Worm (Caenorhabditis elegans) whole organism, young adult: ENCODE measurements around the gene H40L08.8.

ENCODE experiments used
- C17E4.6 ChIP-seq: fragments of 200-800 bp; sonication (Bioruptor generic); IDR thresholded peaks from 2 replicates; pipeline ENCODE4 v1.3.6; 2022; ENCODE audit warnings: missing genetic modification reagents, missing genetic modification characterization, missing compliant biosample characterization
- F10E7.11 ChIP-seq: sonication (generic microtip); optimal IDR thresholded peaks from 2 replicates; lab custom pipeline; 2017; ENCODE audit warnings: mild to moderate bottlenecking, missing genetic modification characterization, moderate library complexity, missing compliant biosample characterization
- F33H1.4 ChIP-seq: fragments of 200-800 bp; sonication (Bioruptor generic); IDR thresholded peaks from 2 replicates; pipeline ENCODE4 v1.3.6; 2022; ENCODE audit warnings: missing genetic modification reagents, missing genetic modification characterization, missing compliant biosample characterization
- F57C9.4 ChIP-seq: sonication (generic microtip); optimal IDR thresholded peaks from 2 replicates; lab custom pipeline; 2017; ENCODE audit warnings: mild to moderate bottlenecking, missing genetic modification characterization, missing compliant biosample characterization
- T07F8.4 ChIP-seq: sonication (generic microtip); optimal IDR thresholded peaks from 2 replicates; lab custom pipeline; 2016; ENCODE audit warnings: mild to moderate bottlenecking, missing genetic modification characterization, moderate library complexity, missing compliant biosample characterization
- Y56A3A.18 ChIP-seq: fragments of 200-800 bp; sonication (Bioruptor generic); IDR thresholded peaks from 2 replicates; pipeline ENCODE4 v1.3.6; 2022; ENCODE audit warnings: missing genetic modification reagents, missing genetic modification characterization, missing compliant biosample characterization
- Y95B8A.8 ChIP-seq: fragments of 200-800 bp; sonication (Bioruptor generic); IDR thresholded peaks from 2 replicates; pipeline ENCODE4 v1.3.6; 2022; ENCODE audit warnings: missing genetic modification reagents, missing genetic modification characterization, missing compliant biosample characterization
- akir-1 ChIP-seq: fragments of 200-800 bp; sonication (Bioruptor generic); optimal IDR thresholded peaks from 2 replicates; lab custom pipeline; 2018; ENCODE audit warnings: mild to moderate bottlenecking, missing genetic modification characterization, moderate library complexity, missing compliant biosample characterization
- atf-7 ChIP-seq: sonication (generic microtip); optimal IDR thresholded peaks from 2 replicates; lab custom pipeline; 2017; ENCODE audit warnings: mild to moderate bottlenecking, missing genetic modification characterization, missing compliant biosample characterization
- athp-1 ChIP-seq: sonication (generic microtip); optimal IDR thresholded peaks from 2 replicates; lab custom pipeline; 2017; ENCODE audit warnings: mild to moderate bottlenecking, missing genetic modification characterization, missing compliant biosample characterization
- cebp-2 ChIP-seq: fragments of 200-800 bp; sonication (Bioruptor generic); IDR thresholded peaks from 2 replicates; pipeline ENCODE4 v1.3.6; 2022; ENCODE audit warnings: missing genetic modification characterization, missing compliant biosample characterization
- ceh-27 ChIP-seq: fragments of 200-800 bp; sonication (Bioruptor generic); optimal IDR thresholded peaks from 2 replicates; lab custom pipeline; 2018; ENCODE audit warnings: mild to moderate bottlenecking, missing genetic modification characterization, moderate library complexity, missing compliant biosample characterization
- chd-7 ChIP-seq: sonication (generic microtip); optimal IDR thresholded peaks from 2 replicates; lab custom pipeline; 2016; ENCODE audit warnings: mild to moderate bottlenecking, missing genetic modification characterization, moderate library complexity, missing compliant biosample characterization
- die-1 ChIP-seq: sonication (generic microtip); optimal IDR thresholded peaks from 2 replicates; lab custom pipeline; 2016; ENCODE audit warnings: missing genotype, mild to moderate bottlenecking, missing genetic modification characterization, missing compliant biosample characterization
- egrh-3 ChIP-seq: fragments of 200-800 bp; sonication (Bioruptor generic); IDR thresholded peaks from 2 replicates; pipeline ENCODE4 v1.3.6; 2022; ENCODE audit warnings: missing genetic modification reagents, missing genetic modification characterization, missing compliant biosample characterization
- ets-4 ChIP-seq: fragments of 200-800 bp; sonication (Bioruptor generic); optimal IDR thresholded peaks from 2 replicates; lab custom pipeline; 2018; ENCODE audit warnings: mild to moderate bottlenecking, missing genetic modification characterization, missing compliant biosample characterization
- him-1 ChIP-seq: sonication (generic microtip); optimal IDR thresholded peaks from 2 replicates; lab custom pipeline; 2016; ENCODE audit warnings: missing genotype, missing genetic modification reagents, missing genetic modification characterization, missing compliant biosample characterization
- hlh-12 ChIP-seq: sonication (generic microtip); optimal IDR thresholded peaks from 2 replicates; lab custom pipeline; 2016; ENCODE audit warnings: missing genetic modification characterization, missing compliant biosample characterization
- hsf-1 ChIP-seq: fragments of 200-800 bp; sonication (Bioruptor generic); IDR thresholded peaks from 2 replicates; pipeline ENCODE4 v1.3.6; 2022; ENCODE audit warnings: missing genetic modification reagents, missing genetic modification characterization, missing compliant biosample characterization
- lag-1 ChIP-seq: fragments of 200-800 bp; sonication (Bioruptor generic); IDR thresholded peaks from 2 replicates; pipeline ENCODE4 v1.3.6; 2022; ENCODE audit warnings: missing genetic modification reagents, missing genetic modification characterization, missing compliant biosample characterization
- lin-26 ChIP-seq: fragments of 200-800 bp; sonication (Bioruptor generic); IDR thresholded peaks from 2 replicates; pipeline ENCODE4 v1.3.6; 2022; ENCODE audit warnings: missing genetic modification reagents, missing genetic modification characterization, missing compliant biosample characterization
- lsl-1 ChIP-seq: fragments of 200-800 bp; sonication (Bioruptor generic); optimal IDR thresholded peaks from 2 replicates; lab custom pipeline; 2018; ENCODE audit warnings: mild to moderate bottlenecking, missing genetic modification characterization, moderate library complexity, missing compliant biosample characterization
- madf-10 ChIP-seq: sonication (generic microtip); optimal IDR thresholded peaks from 2 replicates; lab custom pipeline; 2016; ENCODE audit warnings: mild to moderate bottlenecking, missing genetic modification characterization, missing compliant biosample characterization
- madf-6 ChIP-seq: fragments of 200-800 bp; sonication (Bioruptor generic); IDR thresholded peaks from 2 replicates; pipeline ENCODE4 v1.3.6; 2022; ENCODE audit warnings: missing genetic modification reagents, missing genetic modification characterization, missing compliant biosample characterization
- nhr-120 ChIP-seq: fragments of 200-800 bp; sonication (Bioruptor generic); IDR thresholded peaks from 2 replicates; pipeline ENCODE4 v1.3.6; 2022; ENCODE audit warnings: missing genetic modification characterization, missing compliant biosample characterization
- nhr-27 ChIP-seq: fragments of 200-800 bp; sonication (Bioruptor generic); optimal IDR thresholded peaks from 2 replicates; lab custom pipeline; 2018; ENCODE audit warnings: mild to moderate bottlenecking, missing genetic modification characterization, moderate library complexity, missing compliant biosample characterization
- pbrm-1 ChIP-seq: fragments of 200-800 bp; sonication (Bioruptor generic); IDR thresholded peaks from 2 replicates; pipeline ENCODE4 v1.3.6; 2022; ENCODE audit warnings: missing genetic modification reagents, missing genetic modification characterization, missing compliant biosample characterization
- pha-4 ChIP-seq: fragments of 150-350 bp; sonication (generic microtip); optimal IDR thresholded peaks from 2 replicates; lab custom pipeline; 2014; ENCODE audit warnings: missing biosample characterization, missing genetic modification reagents, missing genetic modification characterization
- snpc-1.1 ChIP-seq: sonication (generic microtip); optimal IDR thresholded peaks from 2 replicates; lab custom pipeline; 2017; ENCODE audit warnings: missing genetic modification characterization, mild to moderate bottlenecking, missing compliant biosample characterization, antibody characterized with exemption, moderate library complexity, missing genotype, missing genetic modification reagents; ENCODE audit not compliant: insufficient read depth
- snpc-4 ChIP-seq, 5 experiments: fragments of 150-350 bp in 1 of 5; sonication (generic microtip) in 4 of 5; optimal IDR thresholded peaks; 2 replicates each; lab custom pipeline; 2014 to 2018; ENCODE audit warnings: missing genetic modification characterization in 5 of 5, missing biosample characterization in 3 of 5, antibody characterized with exemption in 2 of 5, mild to moderate bottlenecking in 2 of 5, missing compliant biosample characterization in 2 of 5, missing genotype in 2 of 5, moderate library complexity in 2 of 5, missing genetic modification reagents in 1 of 5
- sptf-2 ChIP-seq: fragments of 200-800 bp; sonication (Bioruptor generic); optimal IDR thresholded peaks from 2 replicates; lab custom pipeline; 2018; ENCODE audit warnings: mild to moderate bottlenecking, missing genetic modification characterization, missing compliant biosample characterization
- tbx-9 ChIP-seq: sonication (generic microtip); optimal IDR thresholded peaks from 2 replicates; lab custom pipeline; 2016; ENCODE audit warnings: borderline replicate concordance, missing genetic modification characterization, inconsistent platforms, missing compliant biosample characterization
- unc-62 ChIP-seq: fragments of 150-350 bp; optimal IDR thresholded peaks from 2 replicates; lab custom pipeline; 2014; ENCODE audit warnings: missing biosample characterization, missing genetic modification reagents, missing genetic modification characterization
- zfh-2 ChIP-seq: fragments of 200-800 bp; sonication (Bioruptor generic); conservative IDR thresholded peaks from 2 replicates; pipeline ENCODE4 v1.3.6; 2022; ENCODE audit warnings: missing genetic modification reagents, missing genetic modification characterization, missing compliant biosample characterization
- ztf-3 ChIP-seq: fragments of 200-800 bp; sonication (Bioruptor generic); optimal IDR thresholded peaks from 2 replicates; lab custom pipeline; 2018; ENCODE audit warnings: mild to moderate bottlenecking, missing genetic modification characterization, missing compliant biosample characterization

Gene H40L08.8

DNA sequence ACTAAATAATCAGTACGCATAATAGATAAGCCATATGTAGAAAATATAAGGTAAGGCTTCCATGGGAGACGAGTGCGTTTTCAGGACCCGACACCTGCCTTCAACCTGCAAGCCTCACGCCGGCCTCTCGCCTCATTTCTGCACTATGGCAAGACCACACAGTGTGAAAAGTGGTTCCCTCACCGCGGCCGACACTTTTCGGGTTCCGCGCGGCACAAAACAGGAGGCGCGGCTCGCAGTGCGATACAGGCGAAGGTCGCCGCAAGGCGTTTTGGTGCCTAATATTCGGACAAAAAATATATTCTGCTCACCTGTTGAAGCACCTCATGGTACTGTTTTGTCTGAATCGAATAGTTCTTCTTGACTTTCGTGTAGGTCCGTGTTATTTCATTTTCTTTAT, 7.3 kb downstream of the H40L08.8 start:
- TF ChIP-seq zfh-2 (peak; percentile 82), ztf-3 (GFP tag; lab: Kevin White, UChicago) (no peak), snpc-4 (GFP tag; optimal IDR thresholded peaks at IDR 0.05; lab: Kevin White, UChicago) (peak; percentile 51), snpc-4 (tag; optimal IDR thresholded peaks at IDR 0.05; lab: Kevin White, UChicago) (peak in 3 of 4 experiments; percentile 50 to 88 (median 82)), snpc-1.1 (tag; lab: Kevin White, UChicago) (peak; percentile 67), Y95B8A.8 (no peak), egrh-3 (GFP tag; lab: Robert Waterston, UW) (peak; percentile 21; the same call in 1 of the 2 replicates)

ce11 chrX:15069242-15069641, 8.2 kb downstream of the H40L08.8 start, which contains the start of gene mam-6:
TSS of gene mam-6 (minus strand) at chrX:15069342.
- TF ChIP-seq madf-6 (no peak), T07F8.4 (no peak), madf-10 (tag; lab: Kevin White, UChicago) (no peak), lag-1 (GFP tag; lab: Robert Waterston, UW) (no peak), ets-4 (GFP tag; lab: Kevin White, UChicago) (no peak), Y56A3A.18 (GFP tag; lab: Robert Waterston, UW) (no peak), C17E4.6 (GFP tag; lab: Robert Waterston, UW) (no peak), ceh-27 (GFP tag; lab: Kevin White, UChicago) (no peak), F57C9.4 (tag; lab: Kevin White, UChicago) (no peak)

ce11 chrX:15060303-15060702, 17.1 kb downstream of the H40L08.8 start, which contains the start of gene fbxa-96:
TSS of gene fbxa-96 (minus strand) at chrX:15060403.
- TF ChIP-seq him-1 (tag; lab: Kevin White, UChicago) = no peak
- no peak for TF ChIP-seq sptf-2 (GFP tag; lab: Kevin White, UChicago)
- no peak for TF ChIP-seq F10E7.11 (tag; lab: Kevin White, UChicago)
- no peak for TF ChIP-seq nhr-120
- TF ChIP-seq cebp-2 = no peak
- TF ChIP-seq athp-1 (tag; lab: Kevin White, UChicago) = no peak

- TF ChIP-seq pha-4 (tag; lab: Kevin White, UChicago) (no peak), akir-1 (GFP tag; lab: Kevin White, UChicago) (no peak), lsl-1 (GFP tag; lab: Kevin White, UChicago) (no peak)
- TF ChIP-seq, all 124 proteins: peak for 0
Measured at ce11 chrX:15057900-15058299, 19.5 kb downstream of the H40L08.8 start.

DNA sequence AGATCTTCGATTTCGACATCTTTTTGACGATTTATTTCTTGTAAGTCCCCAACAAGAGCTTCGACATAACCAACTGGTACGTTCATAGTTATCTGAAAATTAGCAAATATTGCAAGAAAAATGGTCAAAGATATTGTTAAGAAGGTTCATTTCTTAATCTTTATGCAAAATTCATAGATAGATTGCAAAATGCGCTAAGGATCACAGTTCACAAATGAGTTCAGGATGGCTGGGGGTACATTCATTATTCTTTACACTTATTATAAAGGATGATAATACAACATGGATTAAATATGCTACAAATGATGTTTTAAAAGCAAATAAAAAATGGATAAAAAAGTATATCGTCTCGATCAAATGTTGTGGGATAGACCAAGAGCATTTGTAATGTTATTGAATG, 20.7 kb downstream of the H40L08.8 start, which contains the start of gene H03G16.5:
TSS of gene H03G16.5 (minus strand) at position 101 of the 400 bp plus-strand sequence.
- no peak for TF ChIP-seq chd-7 (tag; lab: Kevin White, UChicago)
- TF ChIP-seq F33H1.4 (GFP tag; lab: Robert Waterston, UW) = no peak
- no peak for TF ChIP-seq hsf-1 (GFP tag; lab: Robert Waterston, UW)
- TF ChIP-seq nhr-27 = no peak
- TF ChIP-seq lag-1 (GFP tag; lab: Robert Waterston, UW) = no peak
- no peak for TF ChIP-seq unc-62 (GFP tag; lab: Kevin White, UChicago)
- no peak for TF ChIP-seq die-1
- TF ChIP-seq atf-7 (tag; lab: Kevin White, UChicago) = no peak
- no peak for TF ChIP-seq tbx-9
- no peak for TF ChIP-seq pha-4 (tag; lab: Kevin White, UChicago)
- TF ChIP-seq lin-26 (GFP tag; lab: Robert Waterston, UW) = no peak
- no peak for TF ChIP-seq pbrm-1
- TF ChIP-seq ets-4 (GFP tag; lab: Kevin White, UChicago) = no peak
- no peak for TF ChIP-seq hlh-12 (tag; lab: Kevin White, UChicago)
